Fruit fly (Drosophila melanogaster) whole organism: ENCODE measurements around the gene CG1103.

ENCODE experiments used
- CG8478 ChIP-seq: fragments of >200 bp; optimal IDR thresholded peaks from 2 replicates; lab custom pipeline; 2018; ENCODE audit warnings: inconsistent platforms
- psq ChIP-seq: fragments of >200 bp; optimal IDR thresholded peaks from 2 replicates; lab custom pipeline; 2017
- usp ChIP-seq: fragments of >200 bp; optimal IDR thresholded peaks from 2 replicates; lab custom pipeline; 2017; ENCODE audit warnings: missing biosample characterization, missing genetic modification characterization, mixed read lengths

dm6 chr3R:4350199-4350598 is 12.6 kb downstream of the CG1103 start:
- no peak for TF ChIP-seq psq (lab: Kevin White, UChicago)
- TF ChIP-seq CG8478 (lab: Kevin White, UChicago) = no peak
- no peak for TF ChIP-seq usp (GFP tag; lab: Kevin White, UChicago)
